Fruit fly (Drosophila melanogaster): ENCODE data around the gene Ugt303A1.

Gene Ugt303A1

dm6 chr3R:11209801-11210402 is 34.6 kb downstream of the Ugt303A1 start, which contains the start of the genes SdhC and Tctp (continued):
- no peak for TF ChIP-seq aop (GFP tag; IDR thresholded peaks at IDR 0.05)
- TF ChIP-seq CG8944 (GFP tag; optimal IDR thresholded peaks at IDR 0.05): no peak
- no peak for TF ChIP-seq CG10366 (GFP tag; IDR thresholded peaks at IDR 0.05)
- TF ChIP-seq CG11085 (GFP tag; IDR thresholded peaks at IDR 0.05): no peak
- TF ChIP-seq psq (GFP tag; optimal IDR thresholded peaks at IDR 0.05): no peak
- TF ChIP-seq Drgx (GFP tag; IDR thresholded peaks at IDR 0.05): 0 out of 2 replicates have a peak, but pooled peaks have one; percentile 7
- no peak for TF ChIP-seq CG4707 (GFP tag; optimal IDR thresholded peaks at IDR 0.05)
- TF ChIP-seq toy (GFP tag; IDR thresholded peaks at IDR 0.05): no peak
- TF ChIP-seq Poxn (GFP tag; IDR thresholded peaks at IDR 0.05): no peak
- no peak for TF ChIP-seq Bdp1 (GFP tag; optimal IDR thresholded peaks at IDR 0.05)
- no peak for TF ChIP-seq fru (optimal IDR thresholded peaks at IDR 0.05)
- no peak for TF ChIP-seq Rx (GFP tag; IDR thresholded peaks at IDR 0.05)
- peak; percentile 23 for TF ChIP-seq CG7839 (tag; optimal IDR thresholded peaks at IDR 0.05)
- no peak for TF ChIP-seq wor (GFP tag; IDR thresholded peaks at IDR 0.05)
- TF ChIP-seq Taf1 (GFP tag; IDR thresholded peaks at IDR 0.05): no peak
- no peak for TF ChIP-seq gro (GFP tag; optimal IDR thresholded peaks at IDR 0.05)
- TF ChIP-seq CG2875 (GFP tag; optimal IDR thresholded peaks at IDR 0.05): no peak
- no peak for TF ChIP-seq CG17568 (GFP tag; optimal IDR thresholded peaks at IDR 0.05)
- peak; percentile 70 for TF ChIP-seq Nf-YC (tag; optimal IDR thresholded peaks at IDR 0.05)
- peak; percentile 50 for TF ChIP-seq Fer1 (GFP tag; optimal IDR thresholded peaks at IDR 0.05)
- no peak for TF ChIP-seq sisA (GFP tag; IDR thresholded peaks at IDR 0.05)
- peak in 1 of 2 experiments; percentile 23 for TF ChIP-seq crp (GFP tag; optimal IDR thresholded peaks at IDR 0.05)
- no peak for TF ChIP-seq sens-2 (GFP tag; IDR thresholded peaks at IDR 0.05)
- TF ChIP-seq CG11398 (GFP tag; optimal IDR thresholded peaks at IDR 0.05): no peak
- TF ChIP-seq ERR (GFP tag; optimal IDR thresholded peaks at IDR 0.05): no peak
- TF ChIP-seq CG8765 (GFP tag; IDR thresholded peaks at IDR 0.05): no peak
- TF ChIP-seq CTCF (GFP tag; optimal IDR thresholded peaks at IDR 0.05): no peak
- no peak for TF ChIP-seq CG18011 (GFP tag; optimal IDR thresholded peaks at IDR 0.05)
- TF ChIP-seq CG4404 (GFP tag; IDR thresholded peaks at IDR 0.05): no peak
- no peak for TF ChIP-seq sim (GFP tag; IDR thresholded peaks at IDR 0.05)
- peak; percentile 44 for TF ChIP-seq lilli (GFP tag; optimal IDR thresholded peaks at IDR 0.05)
- peak; percentile 37 for TF ChIP-seq ind (GFP tag; optimal IDR thresholded peaks at IDR 0.05)
- no peak for TF ChIP-seq CG43689 (GFP tag; IDR thresholded peaks at IDR 0.05)
- peak; percentile 40 for TF ChIP-seq CG9817 (tag; optimal IDR thresholded peaks at IDR 0.05)
- peak; percentile 47 for TF ChIP-seq dmrt11E (tag; optimal IDR thresholded peaks at IDR 0.05)
- TF ChIP-seq CG6813 (GFP tag; optimal IDR thresholded peaks at IDR 0.05): no peak
- TF ChIP-seq vnd (GFP tag; IDR thresholded peaks at IDR 0.05; ENCODE audit: partially characterized antibody): no peak
- no peak for TF ChIP-seq org-1 (GFP tag; optimal IDR thresholded peaks at IDR 0.05)
- TF ChIP-seq fd3F (GFP tag; optimal IDR thresholded peaks at IDR 0.05): no peak
- peak; percentile 38 for TF ChIP-seq shn (GFP tag; optimal IDR thresholded peaks at IDR 0.05)
- no peak for TF ChIP-seq CG6854 (GFP tag; optimal IDR thresholded peaks at IDR 0.05)
- no peak for TF ChIP-seq CkIIα-i1 (GFP tag; IDR thresholded peaks at IDR 0.05)
- TF ChIP-seq CG1602 (GFP tag; optimal IDR thresholded peaks at IDR 0.05): peak; percentile 0
- peak; percentile 14 for TF ChIP-seq CG2202 (tag; optimal IDR thresholded peaks at IDR 0.05)
- peak; percentile 27 for TF ChIP-seq mirr (GFP tag; optimal IDR thresholded peaks at IDR 0.05)
- peak; percentile 40 for TF ChIP-seq CG17186 (GFP tag; optimal IDR thresholded peaks at IDR 0.05)
- peak; percentile 60 for TF ChIP-seq CG15514 (GFP tag; optimal IDR thresholded peaks at IDR 0.05)
- TF ChIP-seq exex (tag; optimal IDR thresholded peaks at IDR 0.05): peak; percentile 23
- no peak for TF ChIP-seq Gsc (GFP tag; IDR thresholded peaks at IDR 0.05)
- peak; percentile 72 for TF ChIP-seq Max (GFP tag; optimal IDR thresholded peaks at IDR 0.05)
- no peak for TF ChIP-seq Ada2b (GFP tag; IDR thresholded peaks at IDR 0.05)
- TF ChIP-seq CG12942 (GFP tag; optimal IDR thresholded peaks at IDR 0.05): peak; percentile 40
